Worm (Caenorhabditis elegans) whole organism, L4 larva: ENCODE data around the gene nphp-1.

Source experiments
- D1046.2 ChIP-seq: fragments of 200-800 bp; sonication (Bioruptor generic); IDR thresholded peaks from 2 replicates; pipeline ENCODE4 v1.3.6; 2022; ENCODE audit warnings: missing genetic modification characterization, missing compliant biosample characterization
- F26F4.8 ChIP-seq: fragments of 200-800 bp; sonication (Bioruptor generic); conservative IDR thresholded peaks from 2 replicates; pipeline ENCODE4 v1.3.6; 2022; ENCODE audit warnings: missing genetic modification characterization, missing compliant biosample characterization
- T26A8.4 ChIP-seq: fragments of 200-800 bp; sonication (Bioruptor generic); IDR thresholded peaks from 2 replicates; pipeline ENCODE4 v1.3.6; 2022; ENCODE audit warnings: missing genetic modification characterization, missing compliant biosample characterization
- Y48G9A.11 ChIP-seq: fragments of 200-800 bp; sonication (Bioruptor generic); IDR thresholded peaks from 2 replicates; pipeline ENCODE4 v1.3.6; 2022; ENCODE audit warnings: missing genetic modification reagents, missing genetic modification characterization, missing compliant biosample characterization
- ama-1 ChIP-seq: fragments of 150-350 bp; optimal IDR thresholded peaks from 2 replicates; lab custom pipeline; 2014; ENCODE audit warnings: inconsistent platforms, mixed read lengths
- arid-1 ChIP-seq: fragments of 200-800 bp; sonication (Bioruptor generic); conservative IDR thresholded peaks from 2 replicates; pipeline ENCODE4 v1.3.6; 2022; ENCODE audit warnings: missing genetic modification reagents, missing genetic modification characterization, missing compliant biosample characterization
- attf-4 ChIP-seq: sonication (generic microtip); optimal IDR thresholded peaks from 3 replicates; lab custom pipeline; 2017; ENCODE audit warnings: missing biosample characterization, missing genetic modification characterization
- ceh-44 ChIP-seq: fragments of 200-800 bp; sonication (Bioruptor generic); IDR thresholded peaks from 2 replicates; pipeline ENCODE4 v1.3.6; 2022; ENCODE audit warnings: missing genetic modification reagents, missing genetic modification characterization, missing compliant biosample characterization
- cey-2 ChIP-seq: sonication (generic microtip); optimal IDR thresholded peaks from 3 replicates; lab custom pipeline; 2017; ENCODE audit warnings: missing genetic modification characterization, mild to moderate bottlenecking, missing compliant biosample characterization, antibody characterized with exemption, borderline replicate concordance; ENCODE audit not compliant: insufficient read depth
- ctbp-1 ChIP-seq: fragments of 200-800 bp; sonication (Bioruptor generic); IDR thresholded peaks from 2 replicates; pipeline ENCODE4 v1.3.6; 2022; ENCODE audit warnings: missing genetic modification reagents, missing genetic modification characterization, missing compliant biosample characterization
- daf-16 ChIP-seq, 3 experiments: sonication (generic microtip); optimal IDR thresholded peaks; 2 replicates each; lab custom pipeline; 2016 to 2017; ENCODE audit warnings: missing genetic modification characterization in 3 of 3, missing genetic modification reagents in 3 of 3, mild to moderate bottlenecking in 2 of 3, missing compliant biosample characterization in 2 of 3, missing biosample characterization in 1 of 3, moderate library complexity in 1 of 3
- dmd-6 ChIP-seq: fragments of 200-800 bp; sonication (Bioruptor generic); IDR thresholded peaks from 2 replicates; pipeline ENCODE4 v1.3.6; 2022; ENCODE audit warnings: missing genetic modification reagents, missing genetic modification characterization, missing compliant biosample characterization
- dmd-9 ChIP-seq: fragments of 200-800 bp; sonication (Bioruptor generic); IDR thresholded peaks from 2 replicates; pipeline ENCODE4 v1.3.6; 2022; ENCODE audit warnings: missing genetic modification reagents, missing genetic modification characterization, missing compliant biosample characterization
- dpl-1 ChIP-seq: fragments of 150-350 bp; optimal IDR thresholded peaks from 2 replicates; lab custom pipeline; 2014; ENCODE audit warnings: missing biosample characterization, missing genetic modification reagents, missing genetic modification characterization
- duxl-1 ChIP-seq: sonication (generic microtip); optimal IDR thresholded peaks from 2 replicates; lab custom pipeline; 2016; ENCODE audit warnings: mild to moderate bottlenecking, missing genetic modification characterization, moderate library complexity, missing compliant biosample characterization; ENCODE audit not compliant: poor library complexity
- egl-43 ChIP-seq: fragments of 200-800 bp; sonication (Bioruptor generic); IDR thresholded peaks from 2 replicates; pipeline ENCODE4 v1.3.6; 2022; ENCODE audit warnings: missing genetic modification reagents, missing genetic modification characterization, missing compliant biosample characterization
- fkh-10 ChIP-seq: fragments of 150-350 bp; optimal IDR thresholded peaks from 2 replicates; lab custom pipeline; 2014; ENCODE audit warnings: missing biosample characterization, missing genetic modification reagents, missing genetic modification characterization
- fos-1 ChIP-seq: fragments of 150-350 bp; optimal IDR thresholded peaks from 2 replicates; lab custom pipeline; 2014; ENCODE audit warnings: missing biosample characterization, missing genetic modification characterization
- hlh-11 ChIP-seq: fragments of 200-800 bp; sonication (Bioruptor generic); optimal IDR thresholded peaks from 2 replicates; lab custom pipeline; 2018; ENCODE audit warnings: mild to moderate bottlenecking, missing genetic modification characterization, missing compliant biosample characterization
- hlh-30 ChIP-seq: sonication (generic microtip); optimal IDR thresholded peaks from 2 replicates; lab custom pipeline; 2017; ENCODE audit warnings: antibody characterized with exemption, mild to moderate bottlenecking, missing genetic modification characterization, missing compliant biosample characterization; ENCODE audit not compliant: insufficient read depth
- lim-7 ChIP-seq: fragments of 200-800 bp; sonication (Bioruptor generic); IDR thresholded peaks from 2 replicates; pipeline ENCODE4 v1.3.6; 2022; ENCODE audit warnings: missing genetic modification characterization, missing compliant biosample characterization
- lin-13 ChIP-seq: fragments of 150-350 bp; optimal IDR thresholded peaks from 2 replicates; lab custom pipeline; 2014; ENCODE audit warnings: missing biosample characterization, missing genetic modification reagents, missing genetic modification characterization
- mep-1 ChIP-seq: fragments of 150-350 bp; sonication (generic microtip); optimal IDR thresholded peaks from 3 replicates; lab custom pipeline; 2014; ENCODE audit warnings: missing biosample characterization, missing genetic modification characterization
- mes-2 ChIP-seq: sonication (generic microtip); optimal IDR thresholded peaks from 2 replicates; lab custom pipeline; 2016; ENCODE audit warnings: missing genotype, mild to moderate bottlenecking, missing genetic modification characterization, missing compliant biosample characterization; ENCODE audit not compliant: poor library complexity, severe bottlenecking
- mxl-3 ChIP-seq: fragments of 200-800 bp; sonication (Bioruptor generic); optimal IDR thresholded peaks from 2 replicates; lab custom pipeline; 2018; ENCODE audit warnings: mild to moderate bottlenecking, missing genetic modification characterization, missing compliant biosample characterization
- nhr-111 ChIP-seq: fragments of 200-800 bp; sonication (Bioruptor generic); optimal IDR thresholded peaks from 2 replicates; lab custom pipeline; 2018; ENCODE audit warnings: mild to moderate bottlenecking, missing genetic modification characterization, missing compliant biosample characterization
- nhr-25 ChIP-seq: sonication (generic microtip); optimal IDR thresholded peaks from 2 replicates; lab custom pipeline; 2017; ENCODE audit warnings: missing genetic modification characterization, mild to moderate bottlenecking, missing compliant biosample characterization, antibody characterized with exemption, moderate library complexity, borderline replicate concordance; ENCODE audit not compliant: insufficient read depth
- nhr-28 ChIP-seq: fragments of 150-350 bp; optimal IDR thresholded peaks from 2 replicates; lab custom pipeline; 2014; ENCODE audit warnings: missing biosample characterization, missing genetic modification characterization
- nhr-42 ChIP-seq: fragments of 200-800 bp; sonication (Bioruptor generic); IDR thresholded peaks from 2 replicates; pipeline ENCODE4 v1.3.6; 2022; ENCODE audit warnings: missing genetic modification characterization, missing compliant biosample characterization
- nhr-6 ChIP-seq: fragments of 150-350 bp; optimal IDR thresholded peaks from 2 replicates; lab custom pipeline; 2014; ENCODE audit warnings: missing biosample characterization, missing genetic modification characterization
- php-3 ChIP-seq: fragments of 200-800 bp; sonication (Bioruptor generic); IDR thresholded peaks from 2 replicates; pipeline ENCODE4 v1.3.6; 2022; ENCODE audit warnings: missing genetic modification reagents, missing genetic modification characterization, missing compliant biosample characterization
- pqm-1 ChIP-seq: sonication (generic microtip); optimal IDR thresholded peaks from 2 replicates; lab custom pipeline; 2017; ENCODE audit warnings: missing biosample characterization, missing genetic modification characterization
- rbr-2 ChIP-seq: sonication (generic microtip); optimal IDR thresholded peaks from 2 replicates; lab custom pipeline; 2016; ENCODE audit warnings: missing genotype, missing genetic modification characterization, missing compliant biosample characterization
- set-16 ChIP-seq: fragments of 200-800 bp; sonication (Bioruptor generic); IDR thresholded peaks from 2 replicates; pipeline ENCODE4 v1.3.6; 2022; ENCODE audit warnings: missing genetic modification reagents, missing genetic modification characterization, missing compliant biosample characterization
- snpc-1.2 ChIP-seq: fragments of 200-800 bp; sonication (Bioruptor generic); IDR thresholded peaks from 2 replicates; pipeline ENCODE4 v1.3.6; 2022; ENCODE audit warnings: missing genetic modification reagents, missing genetic modification characterization, missing compliant biosample characterization
- snpc-4 ChIP-seq: fragments of 150-350 bp; optimal IDR thresholded peaks from 2 replicates; lab custom pipeline; 2014; ENCODE audit warnings: missing biosample characterization, missing genetic modification characterization
- spr-1 ChIP-seq: sonication (generic microtip); optimal IDR thresholded peaks from 2 replicates; lab custom pipeline; 2016; ENCODE audit warnings: mild to moderate bottlenecking, missing genetic modification characterization, missing compliant biosample characterization
- tra-1 ChIP-seq: fragments of 200-800 bp; sonication (Bioruptor generic); IDR thresholded peaks from 2 replicates; pipeline ENCODE4 v1.3.6; 2022; ENCODE audit warnings: missing genetic modification reagents, missing genetic modification characterization, missing compliant biosample characterization
- unc-130 ChIP-seq: sonication (generic microtip); optimal IDR thresholded peaks from 2 replicates; lab custom pipeline; 2016; ENCODE audit warnings: missing genetic modification reagents, missing genetic modification characterization, missing compliant biosample characterization
- unc-39 ChIP-seq: sonication (generic microtip); optimal IDR thresholded peaks from 2 replicates; lab custom pipeline; 2017; ENCODE audit warnings: missing biosample characterization, missing genetic modification characterization
- unc-62 ChIP-seq, 3 experiments: fragments of 150-350 bp in 1 of 3; sonication (generic microtip); optimal IDR thresholded peaks in 2 of 3; peaks in 1 of 3; 1 replicate in 1 of 3; 2 replicates in 2 of 3; lab custom pipeline; 2014 to 2017; ENCODE audit warnings: missing biosample characterization in 3 of 3, missing genetic modification characterization in 3 of 3, missing genetic modification reagents in 3 of 3, missing genotype in 1 of 3
- zag-1 ChIP-seq: fragments of 150-350 bp; optimal IDR thresholded peaks from 2 replicates; lab custom pipeline; 2014; ENCODE audit warnings: missing biosample characterization, missing genetic modification characterization
- zfp-3 ChIP-seq: fragments of 200-800 bp; sonication (Bioruptor generic); conservative IDR thresholded peaks from 2 replicates; pipeline ENCODE4 v1.3.6; 2022; ENCODE audit warnings: missing genetic modification reagents, missing genetic modification characterization, missing compliant biosample characterization
- ztf-7 ChIP-seq: fragments of 150-350 bp; optimal IDR thresholded peaks from 2 replicates; lab custom pipeline; 2014; ENCODE audit warnings: missing biosample characterization, missing genetic modification characterization

Gene nphp-1

DNA sequence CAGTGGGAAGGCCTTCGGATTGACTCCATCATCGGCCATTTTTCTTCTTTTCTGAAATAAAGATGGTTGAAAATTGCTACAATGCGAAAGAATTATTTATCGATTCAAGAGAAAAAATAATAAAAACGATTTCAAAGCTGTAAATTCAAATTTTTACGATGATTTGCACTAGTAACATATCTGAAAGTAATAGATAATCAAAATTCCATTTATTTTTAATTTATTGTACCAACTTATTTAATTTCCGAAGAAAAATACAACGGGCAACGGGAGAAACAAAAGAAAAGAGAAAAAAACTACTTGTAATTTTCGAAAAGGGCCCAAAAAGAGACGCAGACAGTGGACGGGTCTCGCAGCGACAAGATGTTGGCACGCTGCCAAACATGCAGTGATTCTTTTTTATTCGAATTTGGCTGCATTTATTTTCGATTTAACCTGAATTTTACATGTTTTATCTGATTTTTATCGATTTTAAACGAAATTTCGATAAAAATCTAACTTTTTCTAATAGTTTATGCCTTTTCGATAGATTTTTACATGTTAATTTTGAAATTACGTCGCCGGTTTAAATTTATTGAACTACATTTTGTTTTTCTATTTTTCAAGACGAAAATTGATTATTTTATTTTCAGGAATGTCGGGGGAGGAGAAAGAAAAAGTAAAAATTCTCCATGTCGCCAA, 6.7 kb upstream of the nphp-1 start, which contains the start of the genes snu-13 and rsp-7 (continued):
- TF ChIP-seq mxl-3 (GFP tag; lab: Kevin White, UChicago) (peak; percentile 0), rbr-2 (tag; lab: Kevin White, UChicago) (peak; percentile 25), arid-1 (GFP tag; lab: Robert Waterston, UW) (no peak), mep-1 (tag; lab: Kevin White, UChicago) (peak; percentile 76), zag-1 (tag; lab: Kevin White, UChicago) (no peak), zfp-3 (no peak), unc-62 (GFP tag; optimal IDR thresholded peaks at IDR 0.05 in 1 of 2; lab: Kevin White, UChicago) (peak in 1 of 2 experiments; percentile 12), unc-62 (tag; optimal IDR thresholded peaks at IDR 0.05; lab: Kevin White, UChicago) (no peak), hlh-30 (tag; lab: Kevin White, UChicago) (peak; percentile 65), daf-16 (GFP tag; optimal IDR thresholded peaks at IDR 0.05; lab: Kevin White, UChicago) (no peak), daf-16 (tag; optimal IDR thresholded peaks at IDR 0.05; lab: Kevin White, UChicago) (peak; percentile 12), lin-13 (peak; percentile 71), fos-1 (tag; lab: Kevin White, UChicago) (no peak), cey-2 (tag; lab: Kevin White, UChicago) (no peak), pqm-1 (no peak)

DNA sequence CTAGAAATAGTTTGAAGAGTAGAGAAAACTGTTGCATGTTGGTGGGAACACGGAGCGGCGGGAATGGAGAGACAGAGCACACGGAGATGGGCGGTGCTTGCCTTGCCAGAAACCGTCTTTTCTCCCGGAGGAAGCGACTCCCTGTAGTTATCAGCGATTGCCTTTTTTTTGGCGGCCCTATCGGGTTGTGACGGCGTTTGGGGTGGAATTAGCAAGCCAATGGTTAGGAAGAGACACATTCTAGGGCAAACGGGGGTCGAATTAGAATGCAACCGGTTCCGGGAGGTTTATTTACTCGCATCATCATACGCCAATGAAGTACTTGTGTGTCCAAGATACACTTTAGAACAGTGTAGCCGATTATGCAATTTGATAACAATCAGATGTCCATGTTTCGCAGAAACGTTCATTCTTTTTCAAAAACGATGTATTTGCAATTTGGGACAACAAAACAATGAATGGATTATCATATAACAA, 5.6 kb upstream of the nphp-1 start, which contains the start of gene lact-3:
TSS of gene lact-3 (minus strand) at position 51 of the 477 bp plus-strand sequence.
- peak; percentile 58 for TF ChIP-seq ama-1 (lab: Kevin White, UChicago)
- TF ChIP-seq unc-62 (GFP tag; optimal IDR thresholded peaks at IDR 0.05 in 1 of 2; lab: Kevin White, UChicago) = peak in 1 of 2 experiments; percentile 3
- TF ChIP-seq unc-62 (tag; optimal IDR thresholded peaks at IDR 0.05; lab: Kevin White, UChicago) = no peak
- TF ChIP-seq egl-43 (GFP tag; lab: Robert Waterston, UW) = peak; percentile 41; the same call in 1 of the 2 replicates
- TF ChIP-seq T26A8.4 (GFP tag; lab: Robert Waterston, UW) = peak; percentile 16; the same call in 1 of the 2 replicates
- no peak for TF ChIP-seq ceh-44 (GFP tag; lab: Robert Waterston, UW)
- TF ChIP-seq nhr-42 (GFP tag; lab: Robert Waterston, UW) = peak; percentile 49; the same call in 1 of the 2 replicates
- no peak for TF ChIP-seq spr-1 (tag; lab: Kevin White, UChicago)
- TF ChIP-seq mep-1 (tag; lab: Kevin White, UChicago) = no peak
- peak; percentile 65 for TF ChIP-seq nhr-28 (tag; lab: Kevin White, UChicago)
- peak; percentile 21 for TF ChIP-seq hlh-11 (tag; lab: Kevin White, UChicago)
- TF ChIP-seq tra-1 (GFP tag; lab: Robert Waterston, UW) = peak; percentile 62; the same call in 1 of the 2 replicates
- TF ChIP-seq unc-130 (GFP tag; lab: Kevin White, UChicago) = no peak
- TF ChIP-seq snpc-4 (tag; lab: Kevin White, UChicago) = no peak
- TF ChIP-seq ctbp-1 = 0 out of 2 replicates have a peak, but pooled peaks have one; percentile 29
- peak; percentile 51; the same call in 1 of the 2 replicates for TF ChIP-seq php-3 (GFP tag; lab: Robert Waterston, UW)
- peak; percentile 17; the same call in 1 of the 2 replicates for TF ChIP-seq set-16
- peak; percentile 40 for TF ChIP-seq Y48G9A.11 (GFP tag; lab: Robert Waterston, UW)
- no peak for TF ChIP-seq daf-16 (GFP tag; optimal IDR thresholded peaks at IDR 0.05; lab: Kevin White, UChicago)
- TF ChIP-seq daf-16 (tag; optimal IDR thresholded peaks at IDR 0.05; lab: Kevin White, UChicago) = peak; percentile 36
- no peak for TF ChIP-seq nhr-25
- TF ChIP-seq dmd-9 = no peak
- TF ChIP-seq pqm-1 = peak; percentile 14
- peak; percentile 44 for TF ChIP-seq dmd-6 (GFP tag; lab: Robert Waterston, UW)
- no peak for TF ChIP-seq arid-1 (GFP tag; lab: Robert Waterston, UW)
- no peak for TF ChIP-seq D1046.2 (GFP tag; lab: Robert Waterston, UW)
- TF ChIP-seq mes-2 = peak; percentile 57
- no peak for TF ChIP-seq fkh-10 (GFP tag; lab: Kevin White, UChicago)
- TF ChIP-seq lim-7 (GFP tag; lab: Robert Waterston, UW) = peak; percentile 50; the same call in 1 of the 2 replicates
- TF ChIP-seq nhr-6 = no peak
- TF ChIP-seq unc-39 (tag; lab: Kevin White, UChicago) = no peak
- TF ChIP-seq F26F4.8 (GFP tag; lab: Robert Waterston, UW) = 0 out of 2 replicates have a peak, but pooled peaks have one; percentile 40
- TF ChIP-seq duxl-1 = no peak
- TF ChIP-seq attf-4 (tag; lab: Kevin White, UChicago) = no peak
- TF ChIP-seq nhr-111 (GFP tag; lab: Kevin White, UChicago) = peak; percentile 41
- peak; percentile 15; the same call in 1 of the 2 replicates for TF ChIP-seq snpc-1.2 (GFP tag; lab: Robert Waterston, UW)
- no peak for TF ChIP-seq ztf-7 (tag; lab: Kevin White, UChicago)
- TF ChIP-seq dpl-1 (GFP tag; lab: Kevin White, UChicago) = no peak
